Worm (Caenorhabditis elegans): ENCODE results near the gene F36H1.12.

DNA sequence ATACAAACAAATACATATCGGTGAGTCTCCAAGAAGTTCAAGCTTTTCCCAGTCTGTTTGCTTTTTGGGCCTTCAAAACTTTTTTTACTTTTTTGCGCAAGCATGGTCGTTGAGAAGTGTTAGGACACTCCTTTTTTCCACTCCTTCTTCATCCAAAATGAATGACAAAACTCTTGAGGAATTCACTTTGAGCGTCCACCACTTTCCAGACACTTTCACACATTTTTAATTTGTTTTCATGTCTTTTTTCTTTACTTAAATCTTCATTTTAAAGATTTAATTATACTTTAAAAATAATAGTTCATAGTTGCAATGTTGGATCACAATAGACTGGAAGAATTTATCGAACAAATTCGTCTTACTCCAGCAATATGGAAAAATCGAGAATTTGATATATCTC is 49.2 kb downstream of the F36H1.12 start, which contains the start of gene F13H10.1:
- no peak for TF ChIP-seq W03F9.2 (tag; optimal IDR thresholded peaks at IDR 0.05)
- TF ChIP-seq him-1 (tag; optimal IDR thresholded peaks at IDR 0.05): no peak
- TF ChIP-seq dao-5 (tag; optimal IDR thresholded peaks at IDR 0.05): no peak
